Worm (Caenorhabditis elegans) whole organism, late embryonic: ENCODE data around the gene lelo-4.

Experiments used
- C38D4.7 ChIP-seq: fragments of 200-800 bp; sonication (Bioruptor generic); optimal IDR thresholded peaks from 2 replicates; lab custom pipeline; 2018; ENCODE audit warnings: mild to moderate bottlenecking, missing genetic modification characterization, moderate library complexity, missing compliant biosample characterization
- K09A11.1 ChIP-seq: sonication (generic microtip); optimal IDR thresholded peaks from 2 replicates; lab custom pipeline; 2017; ENCODE audit warnings: antibody characterized with exemption, mild to moderate bottlenecking, missing genetic modification characterization, missing compliant biosample characterization; ENCODE audit not compliant: insufficient read depth
- T23F11.4 ChIP-seq: fragments of 200-800 bp; sonication (Bioruptor generic); optimal IDR thresholded peaks from 2 replicates; lab custom pipeline; 2018; ENCODE audit warnings: mild to moderate bottlenecking, missing genetic modification characterization, missing compliant biosample characterization
- Y22D7AL.16 ChIP-seq: sonication (generic microtip); optimal IDR thresholded peaks from 2 replicates; lab custom pipeline; 2016; ENCODE audit warnings: missing genetic modification characterization, missing compliant biosample characterization
- ahr-1 ChIP-seq: sonication (generic microtip); optimal IDR thresholded peaks from 2 replicates; lab custom pipeline; 2016; ENCODE audit warnings: missing genetic modification characterization, missing compliant biosample characterization
- ama-1 ChIP-seq: fragments of 150-350 bp; optimal IDR thresholded peaks from 2 replicates; lab custom pipeline; 2014
- ceh-18 ChIP-seq: sonication (generic microtip); optimal IDR thresholded peaks from 2 replicates; lab custom pipeline; 2016; ENCODE audit warnings: missing genetic modification characterization, missing compliant biosample characterization
- ceh-2 ChIP-seq: sonication (generic microtip); optimal IDR thresholded peaks from 2 replicates; lab custom pipeline; 2016; ENCODE audit warnings: missing genotype, missing genetic modification characterization, missing compliant biosample characterization
- ceh-24 ChIP-seq: sonication (generic microtip); optimal IDR thresholded peaks from 2 replicates; lab custom pipeline; 2016; ENCODE audit warnings: mild to moderate bottlenecking, missing genetic modification characterization, missing compliant biosample characterization
- ceh-30 ChIP-seq: fragments of 150-350 bp; optimal IDR thresholded peaks from 2 replicates; lab custom pipeline; 2014; ENCODE audit warnings: missing biosample characterization, missing genetic modification characterization
- ceh-31 ChIP-seq: sonication (generic microtip); optimal IDR thresholded peaks from 2 replicates; lab custom pipeline; 2016; ENCODE audit warnings: missing genetic modification characterization, missing compliant biosample characterization
- ceh-34 ChIP-seq: sonication (generic microtip); optimal IDR thresholded peaks from 2 replicates; lab custom pipeline; 2016; ENCODE audit warnings: mild to moderate bottlenecking, missing genetic modification characterization, missing compliant biosample characterization
- ceh-45 ChIP-seq: fragments of 200-800 bp; sonication (Bioruptor generic); IDR thresholded peaks from 2 replicates; pipeline ENCODE4 v1.3.6; 2022; ENCODE audit warnings: missing genetic modification reagents, missing genetic modification characterization, missing compliant biosample characterization
- ceh-9 ChIP-seq: sonication (generic microtip); optimal IDR thresholded peaks from 2 replicates; lab custom pipeline; 2016; ENCODE audit warnings: mild to moderate bottlenecking, missing genetic modification characterization, inconsistent platforms, missing compliant biosample characterization
- che-1 ChIP-seq: sonication (generic microtip); optimal IDR thresholded peaks from 2 replicates; lab custom pipeline; 2016; ENCODE audit warnings: mild to moderate bottlenecking, missing genetic modification characterization, missing compliant biosample characterization
- elt-2 ChIP-seq: sonication (generic microtip); optimal IDR thresholded peaks from 2 replicates; lab custom pipeline; 2016; ENCODE audit warnings: missing genetic modification reagents, missing genetic modification characterization, missing compliant biosample characterization
- elt-4 ChIP-seq: sonication (generic microtip); optimal IDR thresholded peaks from 2 replicates; lab custom pipeline; 2016; ENCODE audit warnings: missing genetic modification characterization, missing compliant biosample characterization
- fax-1 ChIP-seq: sonication (generic microtip); optimal IDR thresholded peaks from 2 replicates; lab custom pipeline; 2016; ENCODE audit warnings: missing genotype, missing genetic modification characterization, missing compliant biosample characterization
- fkh-10 ChIP-seq: fragments of 150-350 bp; optimal IDR thresholded peaks from 2 replicates; lab custom pipeline; 2014; ENCODE audit warnings: missing biosample characterization, missing genetic modification reagents, missing genetic modification characterization
- fkh-6 ChIP-seq: sonication (generic microtip); optimal IDR thresholded peaks from 2 replicates; lab custom pipeline; 2016; ENCODE audit warnings: missing genetic modification characterization, missing compliant biosample characterization
- gmeb-2 ChIP-seq: sonication (generic microtip); optimal IDR thresholded peaks from 2 replicates; lab custom pipeline; 2016; ENCODE audit warnings: missing genetic modification characterization, inconsistent platforms, missing compliant biosample characterization
- hlh-15 ChIP-seq: sonication (generic microtip); optimal IDR thresholded peaks from 2 replicates; lab custom pipeline; 2016; ENCODE audit warnings: missing genetic modification characterization, missing compliant biosample characterization
- hlh-30 ChIP-seq: sonication (generic microtip); optimal IDR thresholded peaks from 2 replicates; lab custom pipeline; 2017; ENCODE audit warnings: antibody characterized with exemption, missing genetic modification characterization, missing compliant biosample characterization; ENCODE audit not compliant: insufficient read depth
- lim-6 ChIP-seq: sonication (generic microtip); optimal IDR thresholded peaks from 2 replicates; lab custom pipeline; 2016; ENCODE audit warnings: missing genetic modification characterization, missing compliant biosample characterization
- mec-3 ChIP-seq: sonication (generic microtip); optimal IDR thresholded peaks from 2 replicates; lab custom pipeline; 2016; ENCODE audit warnings: borderline replicate concordance, missing genetic modification characterization, missing compliant biosample characterization
- nhr-232 ChIP-seq: sonication (generic microtip); optimal IDR thresholded peaks from 2 replicates; lab custom pipeline; 2016; ENCODE audit warnings: missing genetic modification characterization, missing compliant biosample characterization
- npax-4 ChIP-seq: sonication (generic microtip); optimal IDR thresholded peaks from 2 replicates; lab custom pipeline; 2016; ENCODE audit warnings: missing genetic modification characterization, missing compliant biosample characterization
- odd-2 ChIP-seq: sonication (generic microtip); optimal IDR thresholded peaks from 2 replicates; lab custom pipeline; 2017; ENCODE audit warnings: antibody characterized with exemption, mild to moderate bottlenecking, missing genetic modification characterization, missing compliant biosample characterization
- pag-3 ChIP-seq: sonication (generic microtip); optimal IDR thresholded peaks from 2 replicates; lab custom pipeline; 2016; ENCODE audit warnings: missing compliant biosample characterization, missing genetic modification characterization, borderline replicate concordance
- pat-9 ChIP-seq: fragments of 200-800 bp; sonication (Bioruptor generic); optimal IDR thresholded peaks from 2 replicates; lab custom pipeline; 2018; ENCODE audit warnings: mild to moderate bottlenecking, missing genetic modification characterization, moderate library complexity, missing compliant biosample characterization
- pha-2 ChIP-seq: sonication (generic microtip); optimal IDR thresholded peaks from 2 replicates; lab custom pipeline; 2017; ENCODE audit warnings: mild to moderate bottlenecking, missing genetic modification characterization, missing compliant biosample characterization
- pha-4 ChIP-seq: fragments of 150-350 bp; optimal IDR thresholded peaks from 2 replicates; lab custom pipeline; 2018; ENCODE audit warnings: missing biosample characterization, missing genetic modification reagents, missing genetic modification characterization
- pros-1 ChIP-seq: fragments of 150-350 bp; optimal IDR thresholded peaks from 2 replicates; lab custom pipeline; 2014; ENCODE audit warnings: missing biosample characterization, missing genetic modification reagents, missing genetic modification characterization
- ref-2 ChIP-seq: sonication (generic microtip); optimal IDR thresholded peaks from 2 replicates; lab custom pipeline; 2016; ENCODE audit warnings: missing genetic modification characterization, missing compliant biosample characterization
- sdc-2 ChIP-seq: sonication (generic microtip); optimal IDR thresholded peaks from 2 replicates; lab custom pipeline; 2016; ENCODE audit warnings: missing genotype, missing genetic modification characterization, missing compliant biosample characterization
- sox-2 ChIP-seq: fragments of 200-800 bp; sonication (Bioruptor generic); IDR thresholded peaks from 2 replicates; pipeline ENCODE4 v1.3.6; 2022; ENCODE audit warnings: missing genetic modification reagents, missing genetic modification characterization, missing compliant biosample characterization
- syd-9 ChIP-seq: sonication (generic microtip); optimal IDR thresholded peaks from 2 replicates; lab custom pipeline; 2016; ENCODE audit warnings: mild to moderate bottlenecking, missing genetic modification characterization, moderate library complexity, missing compliant biosample characterization
- tbx-2 ChIP-seq: sonication (generic microtip); optimal IDR thresholded peaks from 2 replicates; lab custom pipeline; 2016; ENCODE audit warnings: missing genetic modification characterization, missing compliant biosample characterization
- tbx-7 ChIP-seq: sonication (generic microtip); optimal IDR thresholded peaks from 2 replicates; lab custom pipeline; 2016; ENCODE audit warnings: missing genotype, missing genetic modification characterization, missing compliant biosample characterization
- ttx-3 ChIP-seq: sonication (generic microtip); optimal IDR thresholded peaks from 2 replicates; lab custom pipeline; 2016; ENCODE audit warnings: missing genetic modification reagents, missing genetic modification characterization, missing compliant biosample characterization
- unc-42 ChIP-seq: sonication (generic microtip); optimal IDR thresholded peaks from 2 replicates; lab custom pipeline; 2016; ENCODE audit warnings: missing genotype, missing genetic modification characterization, missing compliant biosample characterization

lelo-4 gene

DNA sequence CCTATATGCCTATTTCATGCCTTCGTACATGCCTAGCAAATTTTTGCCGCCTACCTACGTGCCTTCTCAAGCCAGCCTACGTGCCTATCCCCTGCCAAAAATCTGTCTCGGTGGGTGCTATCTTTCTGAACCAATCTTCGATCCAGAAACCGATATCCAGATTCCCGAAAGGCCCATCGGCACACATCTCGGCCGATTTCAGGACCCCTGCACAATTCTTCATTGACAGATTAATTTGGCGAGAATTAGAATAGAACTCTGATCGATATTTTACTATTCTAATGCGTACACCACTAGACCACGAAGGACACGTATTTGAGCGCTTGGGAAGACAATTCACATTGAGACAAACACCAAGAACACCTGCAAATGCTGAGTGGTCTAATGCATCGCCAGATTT, 47.2 kb upstream of the lelo-4 start:
- TF ChIP-seq odd-2 (tag; lab: Kevin White, UChicago) (no peak), pag-3 (tag; lab: Kevin White, UChicago) (no peak), ceh-18 (tag; lab: Kevin White, UChicago) (no peak), ceh-31 (tag; lab: Kevin White, UChicago) (no peak), nhr-232 (no peak), Y22D7AL.16 (no peak), unc-42 (tag; lab: Kevin White, UChicago) (no peak), pha-4 (tag; lab: Kevin White, UChicago) (no peak), ref-2 (tag; lab: Kevin White, UChicago) (no peak), tbx-7 (tag; lab: Kevin White, UChicago) (no peak)

- TF ChIP-seq ttx-3 (tag; lab: Kevin White, UChicago) = no peak
- TF ChIP-seq pros-1 (tag; lab: Kevin White, UChicago) = no peak
- TF ChIP-seq, all 69 proteins: peak for 0
Measured at ce11 chrII:5668830-5669229, 45.9 kb upstream of the lelo-4 start, which contains the start of gene C25H3.7. Gene C25H3.7 (minus strand): TSS chrII:5668930.

ce11 chrII:5669580-5669979, 45.1 kb upstream of the lelo-4 start, which contains the start of gene C25H3.17:
Gene C25H3.17 (minus strand): TSS chrII:5669680.
- TF ChIP-seq odd-2 (tag; lab: Kevin White, UChicago) (no peak), fax-1 (tag; lab: Kevin White, UChicago) (no peak), gmeb-2 (tag; lab: Kevin White, UChicago) (no peak)

DNA sequence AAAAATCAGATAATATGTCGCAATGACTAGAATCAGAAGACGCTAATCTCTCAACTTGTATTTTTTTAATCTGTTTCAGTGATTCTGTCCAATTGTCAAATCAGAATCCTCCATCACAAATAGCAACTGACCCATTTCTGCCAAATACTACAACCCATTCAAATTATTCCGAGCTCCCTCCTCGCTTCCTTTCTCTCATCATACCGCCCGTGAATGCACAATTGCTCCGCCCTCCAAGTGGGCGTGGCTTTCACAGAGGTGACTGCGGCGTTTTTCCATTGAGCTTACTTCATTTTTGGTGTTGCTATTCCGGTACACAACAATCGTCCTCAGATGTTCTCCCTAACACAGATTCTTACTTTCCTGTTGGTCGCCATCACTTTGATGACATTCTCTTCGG, 34.0 kb upstream of the lelo-4 start, which contains the start of gene flp-27:
flp-27 (plus strand) TSS at position 301 of the 400 bp plus-strand sequence.
- TF ChIP-seq sox-2 (GFP tag; lab: Robert Waterston, UW) (no peak), sdc-2 (tag; lab: Kevin White, UChicago) (no peak), pat-9 (tag; lab: Kevin White, UChicago) (no peak), T23F11.4 (GFP tag; lab: Kevin White, UChicago) (no peak), pros-1 (tag; lab: Kevin White, UChicago) (no peak), hlh-30 (no peak), fkh-6 (tag; lab: Kevin White, UChicago) (no peak), elt-4 (no peak), ttx-3 (tag; lab: Kevin White, UChicago) (no peak), mec-3 (tag; lab: Kevin White, UChicago) (no peak), che-1 (tag; lab: Kevin White, UChicago) (no peak), ceh-34 (tag; lab: Kevin White, UChicago) (no peak), nhr-232 (no peak), lim-6 (tag; lab: Kevin White, UChicago) (no peak), odd-2 (tag; lab: Kevin White, UChicago) (no peak), ceh-9 (tag; lab: Kevin White, UChicago) (no peak), elt-2 (tag; lab: Kevin White, UChicago) (no peak)

DNA sequence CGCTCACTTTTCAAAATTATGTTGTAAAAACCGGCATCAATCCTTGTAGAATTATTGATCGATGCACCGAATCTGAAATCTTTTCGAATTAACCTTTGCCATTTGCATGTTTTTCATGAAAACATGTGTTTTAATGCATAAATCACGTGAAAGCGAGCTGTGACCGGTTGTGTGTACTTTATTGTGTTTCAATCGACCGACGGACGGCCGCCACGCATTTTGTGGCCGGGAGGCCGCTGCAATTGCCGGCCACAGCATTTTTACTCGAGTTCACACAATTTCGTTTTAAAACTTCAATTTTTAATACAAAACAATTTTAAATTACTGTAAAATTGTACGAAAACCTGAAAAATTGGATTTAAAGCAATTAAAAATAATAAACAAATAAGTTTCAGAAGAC, 25.8 kb upstream of the lelo-4 start, which contains the start of gene C25H3.11:
C25H3.11 (minus strand) TSS at position 82 of the 400 bp plus-strand sequence.
- TF ChIP-seq ceh-31 (tag; lab: Kevin White, UChicago) = no peak
- TF ChIP-seq fkh-10 (GFP tag; lab: Kevin White, UChicago) = no peak
- no peak for TF ChIP-seq pha-2 (tag; lab: Kevin White, UChicago)
- no peak for TF ChIP-seq hlh-15 (tag; lab: Kevin White, UChicago)
- TF ChIP-seq ama-1 (lab: Kevin White, UChicago) = peak; percentile 5
- no peak for TF ChIP-seq odd-2 (tag; lab: Kevin White, UChicago)
- no peak for TF ChIP-seq K09A11.1 (tag; lab: Kevin White, UChicago)
- TF ChIP-seq ceh-45 (GFP tag; lab: Robert Waterston, UW) = no peak
- TF ChIP-seq sdc-2 (tag; lab: Kevin White, UChicago) = no peak
- TF ChIP-seq nhr-232 = no peak
- no peak for TF ChIP-seq Y22D7AL.16
- no peak for TF ChIP-seq ceh-34 (tag; lab: Kevin White, UChicago)
- TF ChIP-seq C38D4.7 = no peak
- TF ChIP-seq ceh-24 (tag; lab: Kevin White, UChicago) = no peak
- no peak for TF ChIP-seq pat-9 (tag; lab: Kevin White, UChicago)
- no peak for TF ChIP-seq ceh-30 (tag; lab: Kevin White, UChicago)
- TF ChIP-seq elt-4 = no peak
- no peak for TF ChIP-seq tbx-2 (tag; lab: Kevin White, UChicago)
- no peak for TF ChIP-seq syd-9 (tag; lab: Kevin White, UChicago)
- TF ChIP-seq sox-2 (GFP tag; lab: Robert Waterston, UW) = no peak
- no peak for TF ChIP-seq ahr-1 (tag; lab: Kevin White, UChicago)
- no peak for TF ChIP-seq fkh-6 (tag; lab: Kevin White, UChicago)
- no peak for TF ChIP-seq npax-4 (tag; lab: Kevin White, UChicago)
- TF ChIP-seq hlh-30 = peak; percentile 55
- TF ChIP-seq ceh-2 = peak; percentile 35
